Fruit fly (Drosophila melanogaster) whole organism, pupa: ENCODE results near the gene CG31637.

Experiments used
- CG10348 ChIP-seq: fragments of 200-800 bp; sonication (Bioruptor generic); IDR thresholded peaks from 2 replicates; pipeline ENCODE4 v1.3.6; 2022; ENCODE audit warnings: missing biosample characterization, missing genetic modification characterization
- CG8301 ChIP-seq: fragments of 200-800 bp; sonication (Bioruptor generic); optimal IDR thresholded peaks from 2 replicates; lab custom pipeline; 2018; ENCODE audit warnings: missing biosample characterization, mild to moderate bottlenecking, missing genetic modification characterization
- D1 ChIP-seq: fragments of 200-800 bp; sonication (Bioruptor generic); optimal IDR thresholded peaks from 2 replicates; lab custom pipeline; 2018; ENCODE audit warnings: missing biosample characterization, mild to moderate bottlenecking, missing genetic modification characterization, moderate library complexity
- Pif1A ChIP-seq: fragments of 200-800 bp; sonication (Bioruptor generic); optimal IDR thresholded peaks from 3 replicates; lab custom pipeline; 2016; ENCODE audit warnings: missing biosample characterization, missing genetic modification characterization
- Snoo ChIP-seq: fragments of 200-800 bp; sonication (Bioruptor generic); optimal IDR thresholded peaks from 3 replicates; lab custom pipeline; 2017; ENCODE audit warnings: missing biosample characterization, mild to moderate bottlenecking, missing genetic modification characterization, inconsistent platforms

- TF ChIP-seq Pif1A (GFP tag; lab: Kevin White, UChicago), result no peak
- no peak for TF ChIP-seq CG10348 (GFP tag; lab: Robert Waterston, UW)
- TF ChIP-seq CG8301 (tag; lab: Kevin White, UChicago), result no peak
- TF ChIP-seq Snoo (tag; lab: Kevin White, UChicago), result no peak
- TF ChIP-seq D1 (tag; lab: Kevin White, UChicago), result no peak
Measured at dm6 chr2L:6503724-6504037, 5.2 kb downstream of the CG31637 start.
